Fruit fly (Drosophila melanogaster): ENCODE results near the gene Eig71Eh.

Eig71Eh gene

dm6 chr3L:15704250-15704985, 45.2 kb upstream of the Eig71Eh start (continued):
- TF ChIP-seq vvl (GFP tag; IDR thresholded peaks at IDR 0.05) (peak; percentile 13; the same call in 1 of the 2 replicates), slbo (GFP tag; IDR thresholded peaks at IDR 0.05) (no peak), CG17328 (GFP tag; IDR thresholded peaks at IDR 0.05) (no peak; the same call in 1 of the 2 replicates), toy (GFP tag; IDR thresholded peaks at IDR 0.05) (no peak), prd (optimal IDR thresholded peaks at IDR 0.05) (no peak), prd (GFP tag; IDR thresholded peaks at IDR 0.05) (peak; percentile 57; the same call in 2 of the 3 replicates), Rx (GFP tag; IDR thresholded peaks at IDR 0.05) (no peak), tap (tag; optimal IDR thresholded peaks at IDR 0.05) (peak; percentile 0), CG3838 (GFP tag; optimal IDR thresholded peaks at IDR 0.05) (no peak), zen2 (GFP tag; IDR thresholded peaks at IDR 0.05; ENCODE audit: partially characterized antibody) (no peak), Poxn (GFP tag; IDR thresholded peaks at IDR 0.05) (no peak), CG17568 (GFP tag; optimal IDR thresholded peaks at IDR 0.05) (no peak), CG33557 (GFP tag; optimal IDR thresholded peaks at IDR 0.05) (peak; percentile 57), CG8089 (GFP tag; optimal IDR thresholded peaks at IDR 0.05) (no peak), CG18011 (GFP tag; optimal IDR thresholded peaks at IDR 0.05) (no peak), Dll (GFP tag; IDR thresholded peaks at IDR 0.05; ENCODE audit: partially characterized antibody) (no peak), croc (GFP tag; conservative IDR thresholded peaks at IDR 0.05) (peak; percentile 25; the same call in 1 of the 3 replicates), ftz-f1 (GFP tag; optimal IDR thresholded peaks at IDR 0.05) (no peak), Atf6 (GFP tag; IDR thresholded peaks at IDR 0.05) (0 out of 2 replicates have a peak, but pooled peaks have one; percentile 24), Gug (GFP tag; IDR thresholded peaks at IDR 0.05) (no peak), Xbp1 (GFP tag; optimal IDR thresholded peaks at IDR 0.05) (peak; percentile 55), CG17829 (tag; optimal IDR thresholded peaks at IDR 0.05) (peak; percentile 74), CG18476 (GFP tag; optimal IDR thresholded peaks at IDR 0.05) (peak; percentile 39), org-1 (GFP tag; optimal IDR thresholded peaks at IDR 0.05) (peak; percentile 34), CG2678 (tag; optimal IDR thresholded peaks at IDR 0.05) (peak; percentile 80), odd (GFP tag; optimal IDR thresholded peaks at IDR 0.05) (peak; percentile 41), CG10274 (GFP tag; optimal IDR thresholded peaks at IDR 0.05) (no peak), Hsf (GFP tag; optimal IDR thresholded peaks at IDR 0.05) (peak; percentile 36), Dfd (GFP tag; optimal IDR thresholded peaks at IDR 0.05) (no peak), sd (tag; optimal IDR thresholded peaks at IDR 0.05) (peak; percentile 7), CG3163 (GFP tag; optimal IDR thresholded peaks at IDR 0.05) (no peak), trem (tag; optimal IDR thresholded peaks at IDR 0.05) (peak; percentile 51), ham (GFP tag; IDR thresholded peaks at IDR 0.05) (no peak), MBD-R2 (GFP tag; IDR thresholded peaks at IDR 0.05) (no peak), CG17359 (tag; optimal IDR thresholded peaks at IDR 0.05) (peak; percentile 69), rib (GFP tag; IDR thresholded peaks at IDR 0.05) (0 out of 2 replicates have a peak, but pooled peaks have one; percentile 14), PHDP (tag; optimal IDR thresholded peaks at IDR 0.05) (peak; percentile 37), CG10565 (GFP tag; optimal IDR thresholded peaks at IDR 0.05) (no peak), ci (GFP tag; IDR thresholded peaks at IDR 0.05) (0 out of 3 replicates have a peak, but pooled peaks have one; percentile 31), Hr3 (GFP tag; optimal IDR thresholded peaks at IDR 0.05) (peak; percentile 68), zfh1 (GFP tag; IDR thresholded peaks at IDR 0.05) (peak; percentile 48; the same call in 2 of the 3 replicates), HLHmδ (GFP tag; optimal IDR thresholded peaks at IDR 0.05) (no peak), cg (GFP tag; optimal IDR thresholded peaks at IDR 0.05) (peak; percentile 2), CG4730 (GFP tag; IDR thresholded peaks at IDR 0.05) (no peak), row (GFP tag; IDR thresholded peaks at IDR 0.05) (peak; percentile 74), lov (optimal IDR thresholded peaks at IDR 0.05) (no peak), lov (GFP tag; IDR thresholded peaks at IDR 0.05) (no peak), CG10462 (GFP tag; optimal IDR thresholded peaks at IDR 0.05) (peak; percentile 52), CG11560 (tag; IDR thresholded peaks at IDR 0.05) (no peak), CG15479 (GFP tag; optimal IDR thresholded peaks at IDR 0.05) (no peak), CG4360 (GFP tag; IDR thresholded peaks at IDR 0.05) (no peak)

All from whole organism, embryonic.